Worm (Caenorhabditis elegans) whole organism, L4 larva: Measurements from ENCODE around the gene iars-1.

Experiments
- R02D3.7 ChIP-seq: fragments of 150-350 bp; sonication (generic microtip); optimal IDR thresholded peaks from 3 replicates; lab custom pipeline; 2014; ENCODE audit warnings: missing biosample characterization, missing genetic modification characterization
- ces-1 ChIP-seq: fragments of 150-350 bp; sonication (generic microtip); optimal IDR thresholded peaks from 4 replicates; lab custom pipeline; 2014; ENCODE audit warnings: missing biosample characterization, missing genetic modification reagents, missing genetic modification characterization
- cey-2 ChIP-seq: sonication (generic microtip); optimal IDR thresholded peaks from 3 replicates; lab custom pipeline; 2017; ENCODE audit warnings: missing genetic modification characterization, mild to moderate bottlenecking, missing compliant biosample characterization, antibody characterized with exemption, borderline replicate concordance; ENCODE audit not compliant: insufficient read depth
- dve-1 ChIP-seq: sonication (generic microtip); optimal IDR thresholded peaks from 2 replicates; lab custom pipeline; 2017; ENCODE audit warnings: antibody characterized with exemption, mild to moderate bottlenecking, missing genetic modification characterization, missing compliant biosample characterization; ENCODE audit not compliant: insufficient read depth
- hlh-30 ChIP-seq: sonication (generic microtip); optimal IDR thresholded peaks from 2 replicates; lab custom pipeline; 2017; ENCODE audit warnings: antibody characterized with exemption, mild to moderate bottlenecking, missing genetic modification characterization, missing compliant biosample characterization; ENCODE audit not compliant: insufficient read depth
- lsy-2 ChIP-seq, 2 experiments: fragments of 150-350 bp in 1 of 2; sonication (generic microtip) in 1 of 2; optimal IDR thresholded peaks; 2 replicates each; lab custom pipeline; 2014 to 2017; ENCODE audit warnings: missing biosample characterization in 2 of 2, missing genetic modification characterization in 2 of 2
- nhr-11 ChIP-seq: fragments of 150-350 bp; optimal IDR thresholded peaks from 2 replicates; lab custom pipeline; 2014; ENCODE audit warnings: missing biosample characterization, missing genetic modification characterization
- nhr-237 ChIP-seq: sonication (generic microtip); optimal IDR thresholded peaks from 2 replicates; lab custom pipeline; 2017; ENCODE audit warnings: missing biosample characterization, missing genetic modification characterization
- nhr-77 ChIP-seq: fragments of 150-350 bp; optimal IDR thresholded peaks from 2 replicates; lab custom pipeline; 2014; ENCODE audit warnings: missing biosample characterization, missing genetic modification characterization
- spr-1 ChIP-seq: sonication (generic microtip); optimal IDR thresholded peaks from 2 replicates; lab custom pipeline; 2016; ENCODE audit warnings: mild to moderate bottlenecking, missing genetic modification characterization, missing compliant biosample characterization
- unc-39 ChIP-seq: sonication (generic microtip); optimal IDR thresholded peaks from 2 replicates; lab custom pipeline; 2017; ENCODE audit warnings: missing biosample characterization, missing genetic modification characterization
- unc-62 ChIP-seq, 3 experiments: fragments of 150-350 bp in 1 of 3; sonication (generic microtip); optimal IDR thresholded peaks in 2 of 3; peaks in 1 of 3; 1 replicate in 1 of 3; 2 replicates in 2 of 3; lab custom pipeline; 2014 to 2017; ENCODE audit warnings: missing biosample characterization in 3 of 3, missing genetic modification characterization in 3 of 3, missing genetic modification reagents in 3 of 3, missing genotype in 1 of 3
- zfp-2 ChIP-seq: sonication (generic microtip); optimal IDR thresholded peaks from 2 replicates; lab custom pipeline; 2016; ENCODE audit warnings: mild to moderate bottlenecking, missing genetic modification characterization, missing compliant biosample characterization
- zip-11 ChIP-seq: fragments of 200-800 bp; sonication (Bioruptor generic); IDR thresholded peaks from 2 replicates; pipeline ENCODE4 v1.3.6; 2022; ENCODE audit warnings: missing genetic modification characterization, missing compliant biosample characterization

ce11 chrIV:10422230-10422629, 53.8 kb downstream of the iars-1 start:
- TF ChIP-seq dve-1 (tag; lab: Kevin White, UChicago) (no peak), lsy-2 (tag; optimal IDR thresholded peaks at IDR 0.05; lab: Kevin White, UChicago) (no peak), R02D3.7 (tag; lab: Kevin White, UChicago) (no peak), hlh-30 (no peak), zfp-2 (no peak), unc-39 (no peak), zip-11 (GFP tag; lab: Robert Waterston, UW) (no peak), cey-2 (no peak), ces-1 (no peak), nhr-77 (no peak), nhr-237 (tag; lab: Kevin White, UChicago) (no peak), unc-62 (GFP tag; optimal IDR thresholded peaks at IDR 0.05 in 1 of 2; lab: Kevin White, UChicago) (no peak), unc-62 (tag; optimal IDR thresholded peaks at IDR 0.05; lab: Kevin White, UChicago) (no peak), spr-1 (tag; lab: Kevin White, UChicago) (no peak), nhr-11 (tag; lab: Kevin White, UChicago) (no peak)
